Fruit fly (Drosophila melanogaster): ENCODE results near the gene Sod1.

Sod1 gene

DNA sequence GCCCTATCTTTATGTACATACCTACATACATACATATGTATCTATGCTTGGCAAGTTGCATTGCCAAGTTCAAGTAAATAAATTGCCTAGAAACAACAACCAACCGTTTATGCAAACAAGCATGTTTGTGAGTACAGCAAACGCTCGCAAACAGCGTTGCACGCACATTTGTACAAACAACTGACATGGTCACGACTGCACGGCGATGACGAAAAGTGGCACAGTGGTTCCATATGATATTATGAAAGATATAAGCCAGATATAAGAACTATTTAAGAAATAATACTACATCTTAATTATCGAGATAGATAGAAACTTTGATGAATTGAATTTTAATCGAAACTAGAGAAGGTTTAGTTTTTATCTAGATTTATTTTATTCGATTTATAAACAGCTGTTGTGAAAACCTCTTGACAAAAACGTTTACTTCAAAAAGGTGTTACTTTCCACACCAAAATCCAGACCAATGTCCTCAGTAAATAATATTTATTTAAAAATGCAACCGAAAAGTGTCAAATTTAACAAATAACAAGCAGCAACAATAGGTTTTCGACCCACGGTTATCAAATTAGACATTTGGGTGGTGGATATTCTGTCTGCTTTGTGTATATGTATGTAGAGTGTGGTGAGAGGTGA lies 23.6 kb downstream of the Sod1 start:
- TF ChIP-seq Snoo (tag; optimal IDR thresholded peaks at IDR 0.05) = peak; percentile 38
- no peak for TF ChIP-seq CG12605 (GFP tag; IDR thresholded peaks at IDR 0.05)
- TF ChIP-seq D1 (tag; optimal IDR thresholded peaks at IDR 0.05) = no peak
- peak; percentile 39 for TF ChIP-seq CG9948 (tag; optimal IDR thresholded peaks at IDR 0.05)
- TF ChIP-seq CG32121 (GFP tag; IDR thresholded peaks at IDR 0.05) = peak; percentile 63
- peak; percentile 49 for TF ChIP-seq Ets98B (GFP tag; IDR thresholded peaks at IDR 0.05)
- TF ChIP-seq fd96Ca (GFP tag; IDR thresholded peaks at IDR 0.05) = no peak; the same call in 2 of the 3 replicates
- TF ChIP-seq Pif1B (GFP tag; optimal IDR thresholded peaks at IDR 0.05) = peak; percentile 72
- no peak for TF ChIP-seq CG13204 (GFP tag; optimal IDR thresholded peaks at IDR 0.05)
- no peak for TF ChIP-seq CG17806 (tag; optimal IDR thresholded peaks at IDR 0.05)
- no peak for TF ChIP-seq CG4496 (GFP tag; IDR thresholded peaks at IDR 0.05)
- TF ChIP-seq CG8301 (tag; optimal IDR thresholded peaks at IDR 0.05) = peak; percentile 59
- TF ChIP-seq gl (tag; optimal IDR thresholded peaks at IDR 0.05) = no peak
- TF ChIP-seq CG34367 (tag; optimal IDR thresholded peaks at IDR 0.05) = no peak
- peak; percentile 31 for TF ChIP-seq CG8159 (tag; optimal IDR thresholded peaks at IDR 0.05)
- no peak for TF ChIP-seq EcR (GFP tag; optimal IDR thresholded peaks at IDR 0.05)
- no peak for TF ChIP-seq rn (GFP tag; IDR thresholded peaks at IDR 0.05)
- TF ChIP-seq Pif1A (GFP tag; optimal IDR thresholded peaks at IDR 0.05) = peak; percentile 63
- TF ChIP-seq CG15710 (tag; optimal IDR thresholded peaks at IDR 0.05) = no peak
- TF ChIP-seq CG14655 (GFP tag; optimal IDR thresholded peaks at IDR 0.05) = peak; percentile 71
- TF ChIP-seq CG10348 (GFP tag; IDR thresholded peaks at IDR 0.05) = no peak

DNA sequence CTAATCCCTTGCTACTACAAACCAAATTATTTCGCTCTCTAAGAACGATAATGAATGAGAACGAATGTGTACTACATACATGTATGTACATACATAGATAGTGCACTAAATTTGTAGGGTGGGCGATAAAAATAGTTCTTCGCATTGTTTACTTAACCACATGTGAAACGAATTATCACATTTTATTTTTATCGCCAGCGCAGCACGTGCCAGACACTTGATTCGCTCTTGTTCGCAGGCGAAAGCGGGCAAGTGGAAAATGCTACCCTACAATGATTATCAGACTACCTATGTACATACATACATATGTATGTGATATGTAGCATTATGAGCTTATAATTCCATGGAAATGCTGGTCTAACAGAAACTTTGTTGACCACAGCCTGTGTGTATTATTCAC lies 27.7 kb downstream of the Sod1 start:
- TF ChIP-seq CG10348 (GFP tag; IDR thresholded peaks at IDR 0.05) (no peak), Ets98B (GFP tag; IDR thresholded peaks at IDR 0.05) (no peak), gl (tag; optimal IDR thresholded peaks at IDR 0.05) (no peak), EcR (GFP tag; optimal IDR thresholded peaks at IDR 0.05) (no peak), CG9948 (tag; optimal IDR thresholded peaks at IDR 0.05) (no peak), fd96Ca (GFP tag; IDR thresholded peaks at IDR 0.05) (no peak), CG12605 (GFP tag; IDR thresholded peaks at IDR 0.05) (no peak), CG8301 (tag; optimal IDR thresholded peaks at IDR 0.05) (no peak), CG13204 (GFP tag; optimal IDR thresholded peaks at IDR 0.05) (no peak), rn (GFP tag; IDR thresholded peaks at IDR 0.05) (no peak), CG15710 (tag; optimal IDR thresholded peaks at IDR 0.05) (no peak), Snoo (tag; optimal IDR thresholded peaks at IDR 0.05) (no peak), CG32121 (GFP tag; IDR thresholded peaks at IDR 0.05) (no peak), Pif1A (GFP tag; optimal IDR thresholded peaks at IDR 0.05) (no peak), CG4496 (GFP tag; IDR thresholded peaks at IDR 0.05) (no peak), D1 (tag; optimal IDR thresholded peaks at IDR 0.05) (no peak), CG34367 (tag; optimal IDR thresholded peaks at IDR 0.05) (no peak), CG17806 (tag; optimal IDR thresholded peaks at IDR 0.05) (no peak), CG14655 (GFP tag; optimal IDR thresholded peaks at IDR 0.05) (no peak), CG8159 (tag; optimal IDR thresholded peaks at IDR 0.05) (no peak)

DNA sequence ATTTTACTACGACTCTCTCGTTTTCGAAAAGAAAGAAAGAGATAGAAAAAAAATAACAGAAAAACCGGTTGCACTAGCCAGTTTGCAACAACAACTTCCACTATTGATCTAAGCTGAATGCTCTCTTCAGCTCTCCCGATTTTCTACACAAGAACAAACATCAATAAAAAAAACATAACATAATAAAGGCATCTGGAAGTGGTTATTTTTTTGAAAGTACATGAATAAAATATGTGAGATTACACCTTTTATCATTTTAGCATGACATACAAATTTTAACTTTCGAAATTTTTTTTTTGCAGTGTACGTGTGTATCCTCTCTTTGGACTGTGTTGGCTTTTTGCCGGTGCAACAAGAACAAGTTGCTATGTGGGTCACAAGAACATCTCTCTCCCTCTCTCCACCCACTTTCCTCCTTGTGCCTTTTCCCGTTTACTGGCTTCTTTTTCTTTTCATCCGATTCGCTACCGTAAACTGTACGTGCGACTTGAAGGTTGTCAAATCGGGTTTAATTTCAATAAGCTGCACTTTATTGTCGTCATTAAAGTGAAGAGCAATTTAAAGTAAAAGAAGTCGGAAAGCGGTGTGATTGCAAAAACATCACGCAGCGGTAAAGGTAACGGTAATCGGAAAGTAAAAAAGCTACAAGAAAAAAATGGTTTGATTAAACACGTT lies 28.8 kb downstream of the Sod1 start:
- TF ChIP-seq Pif1A (GFP tag; optimal IDR thresholded peaks at IDR 0.05) = peak; percentile 98
- peak; percentile 96 for TF ChIP-seq fd96Ca (GFP tag; IDR thresholded peaks at IDR 0.05)
- peak; percentile 98 for TF ChIP-seq rn (GFP tag; IDR thresholded peaks at IDR 0.05)
- peak; percentile 99 for TF ChIP-seq CG4496 (GFP tag; IDR thresholded peaks at IDR 0.05)
- peak; percentile 98 for TF ChIP-seq CG34367 (tag; optimal IDR thresholded peaks at IDR 0.05)
- TF ChIP-seq EcR (GFP tag; optimal IDR thresholded peaks at IDR 0.05) = peak; percentile 74
- peak; percentile 98 for TF ChIP-seq CG15710 (tag; optimal IDR thresholded peaks at IDR 0.05)
- peak; percentile 96 for TF ChIP-seq Pif1B (GFP tag; optimal IDR thresholded peaks at IDR 0.05)
- TF ChIP-seq CG12605 (GFP tag; IDR thresholded peaks at IDR 0.05) = peak; percentile 99
- TF ChIP-seq D1 (tag; optimal IDR thresholded peaks at IDR 0.05) = peak; percentile 95
- peak; percentile 99 for TF ChIP-seq CG32121 (GFP tag; IDR thresholded peaks at IDR 0.05)
- peak; percentile 99 for TF ChIP-seq CG14655 (GFP tag; optimal IDR thresholded peaks at IDR 0.05)
- peak; percentile 97 for TF ChIP-seq CG8159 (tag; optimal IDR thresholded peaks at IDR 0.05)
- peak; percentile 93 for TF ChIP-seq CG13204 (GFP tag; optimal IDR thresholded peaks at IDR 0.05)
- TF ChIP-seq Snoo (tag; optimal IDR thresholded peaks at IDR 0.05) = peak; percentile 84
- TF ChIP-seq gl (tag; optimal IDR thresholded peaks at IDR 0.05) = peak; percentile 93
- TF ChIP-seq Ets98B (GFP tag; IDR thresholded peaks at IDR 0.05) = peak; percentile 99
- TF ChIP-seq CG17806 (tag; optimal IDR thresholded peaks at IDR 0.05) = peak; percentile 98
- TF ChIP-seq CG9948 (tag; optimal IDR thresholded peaks at IDR 0.05) = peak; percentile 98
- TF ChIP-seq CG8301 (tag; optimal IDR thresholded peaks at IDR 0.05) = peak; percentile 99
- peak; percentile 94 for TF ChIP-seq CG10348 (GFP tag; IDR thresholded peaks at IDR 0.05)

DNA sequence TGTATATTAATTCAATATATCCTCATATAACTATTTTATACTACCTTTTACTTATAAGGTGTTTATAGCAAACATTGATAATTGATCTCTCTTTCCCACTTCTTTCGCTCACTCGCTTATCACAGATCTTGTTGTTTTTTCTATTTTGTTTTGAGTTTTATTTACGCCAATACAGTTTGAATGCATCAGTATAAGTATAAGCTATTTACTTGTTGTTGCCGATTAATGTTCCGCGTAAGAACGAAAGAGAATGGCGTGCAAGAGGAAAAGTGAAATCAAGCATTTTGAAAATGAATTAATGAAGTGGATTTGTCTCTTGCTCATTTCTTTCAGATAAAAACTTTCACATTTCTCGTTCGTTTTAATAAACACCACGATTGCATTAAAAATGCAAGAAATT lies 29.9 kb downstream of the Sod1 start:
- no peak for TF ChIP-seq CG9948 (tag; optimal IDR thresholded peaks at IDR 0.05)
- no peak for TF ChIP-seq Pif1A (GFP tag; optimal IDR thresholded peaks at IDR 0.05)
- no peak for TF ChIP-seq CG34367 (tag; optimal IDR thresholded peaks at IDR 0.05)
- no peak for TF ChIP-seq CG12605 (GFP tag; IDR thresholded peaks at IDR 0.05)
- TF ChIP-seq CG10348 (GFP tag; IDR thresholded peaks at IDR 0.05) = no peak
- TF ChIP-seq EcR (GFP tag; optimal IDR thresholded peaks at IDR 0.05) = peak; percentile 15
- peak; percentile 11; the same call in 1 of the 2 replicates for TF ChIP-seq Ets98B (GFP tag; IDR thresholded peaks at IDR 0.05)
- no peak for TF ChIP-seq CG17806 (tag; optimal IDR thresholded peaks at IDR 0.05)
- no peak for TF ChIP-seq Pif1B (GFP tag; optimal IDR thresholded peaks at IDR 0.05)
- no peak for TF ChIP-seq CG4496 (GFP tag; IDR thresholded peaks at IDR 0.05)
- no peak for TF ChIP-seq CG15710 (tag; optimal IDR thresholded peaks at IDR 0.05)
- no peak for TF ChIP-seq CG8159 (tag; optimal IDR thresholded peaks at IDR 0.05)

Measured in whole organism, pupa.